Worm (Caenorhabditis elegans) whole organism, early embryonic: ENCODE measurements around the gene eol-1.

Experiments used
- ama-1 ChIP-seq: fragments of 150-350 bp; optimal IDR thresholded peaks from 2 replicates; lab custom pipeline; 2014
- ceh-13 ChIP-seq: fragments of 200-800 bp; sonication (Bioruptor generic); optimal IDR thresholded peaks from 2 replicates; lab custom pipeline; 2018; ENCODE audit warnings: mild to moderate bottlenecking, missing genetic modification characterization, missing compliant biosample characterization
- hmbx-1 ChIP-seq: sonication (generic microtip); optimal IDR thresholded peaks from 2 replicates; lab custom pipeline; 2016; ENCODE audit warnings: mild to moderate bottlenecking, missing genetic modification characterization, missing compliant biosample characterization
- hnd-1 ChIP-seq: sonication (generic microtip); optimal IDR thresholded peaks from 2 replicates; lab custom pipeline; 2016; ENCODE audit warnings: missing genetic modification characterization, missing compliant biosample characterization
- scrt-1 ChIP-seq: fragments of 200-800 bp; sonication (Bioruptor generic); IDR thresholded peaks from 2 replicates; pipeline ENCODE4 v1.3.6; 2022; ENCODE audit warnings: missing genetic modification characterization, missing compliant biosample characterization
- tbx-11 ChIP-seq: fragments of 200-800 bp; sonication (Bioruptor generic); IDR thresholded peaks from 2 replicates; pipeline ENCODE4 v1.3.6; 2022; ENCODE audit warnings: missing genetic modification characterization, missing compliant biosample characterization

ce11 chrV:14014395-14014794, 33.7 kb upstream of the eol-1 start, which contains the start of gene end-3:
- no peak for TF ChIP-seq ama-1 (lab: Kevin White, UChicago)
- TF ChIP-seq hnd-1 = no peak
- no peak for TF ChIP-seq scrt-1
- TF ChIP-seq hmbx-1 (tag; lab: Kevin White, UChicago) = no peak
- no peak for TF ChIP-seq ceh-13 (GFP tag; lab: Kevin White, UChicago)
- no peak for TF ChIP-seq tbx-11
